Worm (Caenorhabditis elegans): ENCODE results near the gene mlc-5.

- no peak for TF ChIP-seq flt-1 (GFP tag; IDR thresholded peaks at IDR 0.05)
- TF ChIP-seq tra-4 (tag; optimal IDR thresholded peaks at IDR 0.05), result no peak
- no peak for TF ChIP-seq scrt-1 (GFP tag; IDR thresholded peaks at IDR 0.05)
- TF ChIP-seq ama-1 (optimal IDR thresholded peaks at IDR 0.05), result no peak
- no peak for TF ChIP-seq pes-1 (GFP tag; IDR thresholded peaks at IDR 0.05)
These were observed 37.0 kb downstream of the mlc-5 start for ce11 chrIII:13660123-13660522.

Measured in whole organism, early embryonic.